Worm (Caenorhabditis elegans) whole organism, young adult: ENCODE measurements around the gene C46F4.3.

ENCODE experiments used
- B0261.1 ChIP-seq: sonication (generic microtip); optimal IDR thresholded peaks from 2 replicates; lab custom pipeline; 2016; ENCODE audit warnings: mild to moderate bottlenecking, missing genetic modification characterization, moderate library complexity, missing compliant biosample characterization
- F10E7.11 ChIP-seq: sonication (generic microtip); optimal IDR thresholded peaks from 2 replicates; lab custom pipeline; 2017; ENCODE audit warnings: mild to moderate bottlenecking, missing genetic modification characterization, moderate library complexity, missing compliant biosample characterization
- F22D6.2 ChIP-seq: sonication (generic microtip); optimal IDR thresholded peaks from 2 replicates; lab custom pipeline; 2016; ENCODE audit warnings: mild to moderate bottlenecking, missing genetic modification characterization, missing compliant biosample characterization
- F33H1.4 ChIP-seq: fragments of 200-800 bp; sonication (Bioruptor generic); IDR thresholded peaks from 2 replicates; pipeline ENCODE4 v1.3.6; 2022; ENCODE audit warnings: missing genetic modification reagents, missing genetic modification characterization, missing compliant biosample characterization
- F39B2.1 ChIP-seq: fragments of 200-800 bp; sonication (Bioruptor generic); IDR thresholded peaks from 2 replicates; pipeline ENCODE4 v1.3.6; 2022; ENCODE audit warnings: missing genetic modification reagents, missing genetic modification characterization, missing compliant biosample characterization
- F52B5.7 ChIP-seq: sonication (generic microtip); optimal IDR thresholded peaks from 2 replicates; lab custom pipeline; 2016; ENCODE audit warnings: mild to moderate bottlenecking, missing genetic modification characterization, missing compliant biosample characterization
- F57C9.4 ChIP-seq: sonication (generic microtip); optimal IDR thresholded peaks from 2 replicates; lab custom pipeline; 2017; ENCODE audit warnings: mild to moderate bottlenecking, missing genetic modification characterization, missing compliant biosample characterization
- T26A5.8 ChIP-seq: sonication (generic microtip); optimal IDR thresholded peaks from 2 replicates; lab custom pipeline; 2016; ENCODE audit warnings: missing genetic modification characterization, missing compliant biosample characterization
- Y79H2A.3 ChIP-seq: fragments of 200-800 bp; sonication (Bioruptor generic); conservative IDR thresholded peaks from 2 replicates; pipeline ENCODE4 v1.3.6; 2022; ENCODE audit warnings: missing genetic modification reagents, missing genetic modification characterization, missing compliant biosample characterization
- Y95B8A.8 ChIP-seq: fragments of 200-800 bp; sonication (Bioruptor generic); IDR thresholded peaks from 2 replicates; pipeline ENCODE4 v1.3.6; 2022; ENCODE audit warnings: missing genetic modification reagents, missing genetic modification characterization, missing compliant biosample characterization
- ama-1 ChIP-seq, 3 experiments: fragments of 150-350 bp in 1 of 3; sonication (generic microtip) in 2 of 3; optimal IDR thresholded peaks; 2 replicates each; lab custom pipeline; 2014 to 2018; ENCODE audit warnings: missing biosample characterization in 2 of 3, missing genetic modification characterization in 2 of 3, missing genetic modification reagents in 2 of 3
- athp-1 ChIP-seq: sonication (generic microtip); optimal IDR thresholded peaks from 2 replicates; lab custom pipeline; 2017; ENCODE audit warnings: mild to moderate bottlenecking, missing genetic modification characterization, missing compliant biosample characterization
- attf-3 ChIP-seq: fragments of 200-800 bp; sonication (Bioruptor generic); conservative IDR thresholded peaks from 2 replicates; pipeline ENCODE4 v1.3.6; 2022; ENCODE audit warnings: missing genetic modification reagents, missing genetic modification characterization, missing compliant biosample characterization
- attf-5 ChIP-seq: fragments of 200-800 bp; sonication (Bioruptor generic); optimal IDR thresholded peaks from 2 replicates; lab custom pipeline; 2018; ENCODE audit warnings: mild to moderate bottlenecking, missing genetic modification characterization, missing compliant biosample characterization
- ccch-3 ChIP-seq: fragments of 200-800 bp; sonication (Bioruptor generic); optimal IDR thresholded peaks from 2 replicates; lab custom pipeline; 2018; ENCODE audit warnings: mild to moderate bottlenecking, missing genetic modification characterization, missing compliant biosample characterization
- ceh-58 ChIP-seq: fragments of 200-800 bp; sonication (Bioruptor generic); IDR thresholded peaks from 2 replicates; pipeline ENCODE4 v1.3.6; 2022; ENCODE audit warnings: missing genetic modification characterization, missing compliant biosample characterization
- ceh-79 ChIP-seq: sonication (generic microtip); optimal IDR thresholded peaks from 2 replicates; lab custom pipeline; 2017; ENCODE audit warnings: mild to moderate bottlenecking, missing genetic modification characterization, missing compliant biosample characterization
- ceh-91 ChIP-seq: fragments of 200-800 bp; sonication (Bioruptor generic); IDR thresholded peaks from 2 replicates; pipeline ENCODE4 v1.3.6; 2022; ENCODE audit warnings: missing genetic modification reagents, missing genetic modification characterization, missing compliant biosample characterization
- chd-7 ChIP-seq: sonication (generic microtip); optimal IDR thresholded peaks from 2 replicates; lab custom pipeline; 2016; ENCODE audit warnings: mild to moderate bottlenecking, missing genetic modification characterization, moderate library complexity, missing compliant biosample characterization
- dpff-1 ChIP-seq: sonication (generic microtip); optimal IDR thresholded peaks from 2 replicates; lab custom pipeline; 2017; ENCODE audit warnings: mild to moderate bottlenecking, missing genetic modification characterization, missing compliant biosample characterization
- egl-18 ChIP-seq: fragments of 200-800 bp; sonication (Bioruptor generic); IDR thresholded peaks from 2 replicates; pipeline ENCODE4 v1.3.6; 2022; ENCODE audit warnings: missing genetic modification reagents, missing genetic modification characterization, missing compliant biosample characterization
- egl-44 ChIP-seq: fragments of 200-800 bp; sonication (Bioruptor generic); IDR thresholded peaks from 2 replicates; pipeline ENCODE4 v1.3.6; 2022; ENCODE audit warnings: missing genetic modification reagents, missing genetic modification characterization, missing compliant biosample characterization
- fkh-3 ChIP-seq: sonication (generic microtip); optimal IDR thresholded peaks from 2 replicates; lab custom pipeline; 2016; ENCODE audit warnings: mild to moderate bottlenecking, missing genetic modification characterization, missing compliant biosample characterization
- lag-1 ChIP-seq: fragments of 200-800 bp; sonication (Bioruptor generic); IDR thresholded peaks from 2 replicates; pipeline ENCODE4 v1.3.6; 2022; ENCODE audit warnings: missing genetic modification reagents, missing genetic modification characterization, missing compliant biosample characterization
- let-526 ChIP-seq: fragments of 200-800 bp; sonication (Bioruptor generic); IDR thresholded peaks from 2 replicates; pipeline ENCODE4 v1.3.6; 2022; ENCODE audit warnings: missing genetic modification reagents, missing genetic modification characterization, missing compliant biosample characterization
- let-607 ChIP-seq, 2 experiments: fragments of 200-800 bp in 1 of 2; sonication (Bioruptor generic) in 1 of 2; sonication (generic microtip) in 1 of 2; optimal IDR thresholded peaks; 2 replicates each; lab custom pipeline; 2016 to 2018; ENCODE audit warnings: mild to moderate bottlenecking in 2 of 2, missing compliant biosample characterization in 2 of 2, missing genetic modification characterization in 2 of 2, moderate library complexity in 2 of 2, missing genotype in 1 of 2
- lsl-1 ChIP-seq: fragments of 200-800 bp; sonication (Bioruptor generic); optimal IDR thresholded peaks from 2 replicates; lab custom pipeline; 2018; ENCODE audit warnings: mild to moderate bottlenecking, missing genetic modification characterization, moderate library complexity, missing compliant biosample characterization
- nfya-1 ChIP-seq: sonication (generic microtip); optimal IDR thresholded peaks from 2 replicates; lab custom pipeline; 2017; ENCODE audit warnings: antibody characterized with exemption, missing compliant biosample characterization, missing genetic modification characterization, borderline replicate concordance; ENCODE audit not compliant: insufficient read depth
- nhr-120 ChIP-seq: fragments of 200-800 bp; sonication (Bioruptor generic); IDR thresholded peaks from 2 replicates; pipeline ENCODE4 v1.3.6; 2022; ENCODE audit warnings: missing genetic modification characterization, missing compliant biosample characterization
- nhr-179 ChIP-seq: sonication (generic microtip); optimal IDR thresholded peaks from 2 replicates; lab custom pipeline; 2016; ENCODE audit warnings: mild to moderate bottlenecking, missing genetic modification characterization, missing compliant biosample characterization
- nhr-80 ChIP-seq: sonication (generic microtip); optimal IDR thresholded peaks from 2 replicates; lab custom pipeline; 2016; ENCODE audit warnings: missing genetic modification characterization, missing compliant biosample characterization
- pha-4 ChIP-seq: fragments of 150-350 bp; sonication (generic microtip); optimal IDR thresholded peaks from 2 replicates; lab custom pipeline; 2014; ENCODE audit warnings: missing biosample characterization, missing genetic modification reagents, missing genetic modification characterization
- zfh-2 ChIP-seq: fragments of 200-800 bp; sonication (Bioruptor generic); conservative IDR thresholded peaks from 2 replicates; pipeline ENCODE4 v1.3.6; 2022; ENCODE audit warnings: missing genetic modification reagents, missing genetic modification characterization, missing compliant biosample characterization
- ztf-25 ChIP-seq: fragments of 200-800 bp; sonication (Bioruptor generic); IDR thresholded peaks from 2 replicates; pipeline ENCODE4 v1.3.6; 2022; ENCODE audit warnings: missing genetic modification reagents, missing genetic modification characterization, missing compliant biosample characterization

The C46F4.3 gene

ce11 chrX:5956130-5956529 lies 20.6 kb downstream of the C46F4.3 start:
- TF ChIP-seq chd-7 = no peak
- TF ChIP-seq F39B2.1 (GFP tag; lab: Robert Waterston, UW) = no peak
- TF ChIP-seq T26A5.8 (tag; lab: Kevin White, UChicago) = no peak
- no peak for TF ChIP-seq athp-1
- no peak for TF ChIP-seq dpff-1
- TF ChIP-seq attf-3 (GFP tag; lab: Robert Waterston, UW) = no peak

DNA sequence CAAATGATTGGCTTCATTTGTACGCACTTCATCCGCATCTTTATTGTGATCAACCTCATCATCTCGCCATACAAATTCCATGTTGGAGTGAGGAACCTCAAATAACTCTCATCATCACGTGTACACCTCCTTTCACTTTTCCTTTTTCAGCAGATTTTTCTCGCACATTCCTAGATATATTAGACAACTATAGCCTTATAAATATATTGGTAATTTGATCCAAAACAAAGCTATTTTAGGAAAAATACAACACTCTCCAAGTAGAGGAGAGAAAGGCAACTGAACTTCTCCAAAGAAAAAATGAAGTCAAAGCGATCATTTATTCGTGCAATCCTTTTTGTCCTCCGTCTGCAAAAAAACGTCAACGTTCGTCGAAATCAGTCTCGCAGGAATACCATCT lies 23.2 kb downstream of the C46F4.3 start, which contains the start of gene R07E4.1:
R07E4.1 (plus strand) TSS at position 301 of the 400 bp plus-strand sequence.
- no peak for TF ChIP-seq Y79H2A.3 (GFP tag; lab: Robert Waterston, UW)
- TF ChIP-seq ceh-79 (tag; lab: Kevin White, UChicago) = no peak
- TF ChIP-seq, all 124 proteins: peak for 0

DNA sequence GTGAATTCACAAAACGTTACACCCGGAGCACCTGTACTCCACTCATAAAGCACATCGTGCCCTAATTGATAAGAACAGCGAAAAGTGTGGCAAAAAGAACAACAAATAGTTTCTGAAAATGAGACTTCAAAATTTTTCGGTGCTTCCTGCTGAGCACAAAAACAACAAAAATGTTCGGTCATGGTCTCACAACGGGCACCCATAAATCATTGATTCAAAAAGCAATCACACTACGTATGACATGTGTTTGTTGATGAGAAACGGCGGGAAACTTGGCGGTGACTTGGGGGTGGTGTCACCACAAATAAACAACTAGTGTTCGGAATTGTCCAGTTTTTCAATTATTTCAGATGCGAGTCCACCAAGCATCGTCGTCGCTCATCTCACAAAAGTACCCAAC lies 25.3 kb downstream of the C46F4.3 start:
- TF ChIP-seq lag-1 (GFP tag; lab: Robert Waterston, UW) = no peak
- no peak for TF ChIP-seq nfya-1 (tag; lab: Kevin White, UChicago)
- TF ChIP-seq B0261.1 (tag; lab: Kevin White, UChicago) = no peak
- TF ChIP-seq pha-4 (tag; lab: Kevin White, UChicago) = no peak
- TF ChIP-seq F33H1.4 = no peak
- no peak for TF ChIP-seq F10E7.11
- no peak for TF ChIP-seq egl-44 (GFP tag; lab: Robert Waterston, UW)
- no peak for TF ChIP-seq Y79H2A.3 (GFP tag; lab: Robert Waterston, UW)
- TF ChIP-seq lsl-1 (GFP tag; lab: Kevin White, UChicago) = no peak
- no peak for TF ChIP-seq ztf-25
- TF ChIP-seq let-526 (GFP tag; lab: Robert Waterston, UW) = no peak
- TF ChIP-seq Y95B8A.8 (GFP tag; lab: Robert Waterston, UW) = no peak
- TF ChIP-seq attf-5 = no peak
- TF ChIP-seq let-607 (tag; optimal IDR thresholded peaks at IDR 0.05; lab: Kevin White, UChicago) = no peak
- no peak for TF ChIP-seq F57C9.4 (tag; lab: Kevin White, UChicago)
- no peak for TF ChIP-seq fkh-3
- no peak for TF ChIP-seq F22D6.2 (tag; lab: Kevin White, UChicago)
- TF ChIP-seq F52B5.7 (tag; lab: Kevin White, UChicago) = no peak
- TF ChIP-seq, all 124 proteins: peak for 0

- TF ChIP-seq nhr-80 (tag; lab: Kevin White, UChicago) = peak; percentile 80
- TF ChIP-seq nhr-179 (tag; lab: Kevin White, UChicago) = no peak
Measured at ce11 chrX:5962560-5962959, 27.0 kb downstream of the C46F4.3 start.

DNA sequence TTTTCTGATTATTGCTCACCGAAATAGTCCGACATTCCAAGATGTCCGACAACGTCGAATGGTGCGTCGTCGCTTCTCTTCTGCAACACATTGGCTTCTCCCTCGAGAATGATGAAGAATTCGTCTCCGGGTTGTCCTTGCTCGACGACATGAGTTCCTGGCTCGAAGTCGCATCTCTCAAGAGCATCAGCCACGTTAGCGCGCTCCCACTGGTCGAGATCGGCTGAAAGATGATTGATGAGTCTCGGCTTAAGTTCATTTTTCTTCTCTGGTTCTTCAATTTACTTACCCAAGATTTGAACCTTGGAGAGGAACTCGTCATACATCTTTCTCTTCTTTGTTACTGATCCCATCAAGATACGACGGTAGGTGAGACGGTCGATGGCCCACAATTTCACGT lies 36.6 kb downstream of the C46F4.3 start:
- peak; percentile 46; the same call in 1 of the 2 replicates for TF ChIP-seq zfh-2 (GFP tag; lab: Robert Waterston, UW)
- no peak for TF ChIP-seq egl-18 (GFP tag; lab: Robert Waterston, UW)

ce11 chrX:5975228-5975627 lies 39.7 kb downstream of the C46F4.3 start:
- no peak for TF ChIP-seq ama-1 (optimal IDR thresholded peaks at IDR 0.05; lab: Kevin White, UChicago)
- no peak for TF ChIP-seq ama-1 (GFP tag; optimal IDR thresholded peaks at IDR 0.05; lab: Kevin White, UChicago)
- no peak for TF ChIP-seq ceh-58 (GFP tag; lab: Robert Waterston, UW)
- TF ChIP-seq Y79H2A.3 (GFP tag; lab: Robert Waterston, UW) = no peak
- no peak for TF ChIP-seq nhr-120
- TF ChIP-seq ceh-91 (GFP tag; lab: Robert Waterston, UW) = no peak
- TF ChIP-seq ccch-3 (GFP tag; lab: Kevin White, UChicago) = no peak
